Fruit fly (Drosophila melanogaster) whole organism: ENCODE measurements around the gene Dlip1.

Source experiments
- CG8478 ChIP-seq: fragments of >200 bp; optimal IDR thresholded peaks from 2 replicates; lab custom pipeline; 2018; ENCODE audit warnings: inconsistent platforms
- Dll ChIP-seq: fragments of >200 bp; optimal IDR thresholded peaks from 2 replicates; lab custom pipeline; 2017
- EcR ChIP-seq, 2 experiments: fragments of >200 bp; optimal IDR thresholded peaks; 2 replicates each; lab custom pipeline; 2017; ENCODE audit warnings: missing biosample characterization in 2 of 2, missing genetic modification characterization in 2 of 2, missing genetic modification reagents in 2 of 2
- pan ChIP-seq: fragments of >200 bp; optimal IDR thresholded peaks from 2 replicates; lab custom pipeline; 2017
- psq ChIP-seq: fragments of >200 bp; optimal IDR thresholded peaks from 2 replicates; lab custom pipeline; 2017
- usp ChIP-seq: fragments of >200 bp; optimal IDR thresholded peaks from 2 replicates; lab custom pipeline; 2017; ENCODE audit warnings: missing biosample characterization, missing genetic modification characterization, mixed read lengths

- no peak for TF ChIP-seq Dll (lab: Kevin White, UChicago)
- TF ChIP-seq psq (lab: Kevin White, UChicago), result no peak
- TF ChIP-seq CG8478 (lab: Kevin White, UChicago), result no peak
- TF ChIP-seq EcR (GFP tag; optimal IDR thresholded peaks at IDR 0.05; lab: Kevin White, UChicago), result no peak
- no peak for TF ChIP-seq usp (GFP tag; lab: Kevin White, UChicago)
- no peak for TF ChIP-seq pan (lab: Kevin White, UChicago)
These were observed 28.2 kb upstream of the Dlip1 start for dm6 chrX:9130243-9130642.
